Worm (Caenorhabditis elegans) whole organism, young adult: Measurements from ENCODE around the gene F09E10.5.

Experiments used
- F57A8.1 ChIP-seq: fragments of 200-800 bp; sonication (Bioruptor generic); optimal IDR thresholded peaks from 2 replicates; lab custom pipeline; 2018; ENCODE audit warnings: mild to moderate bottlenecking, missing genetic modification characterization, moderate library complexity, missing compliant biosample characterization
- F57C9.4 ChIP-seq: sonication (generic microtip); optimal IDR thresholded peaks from 2 replicates; lab custom pipeline; 2017; ENCODE audit warnings: mild to moderate bottlenecking, missing genetic modification characterization, missing compliant biosample characterization
- Y67H2A.10 ChIP-seq: fragments of 200-800 bp; sonication (Bioruptor generic); conservative IDR thresholded peaks from 2 replicates; pipeline ENCODE4 v1.3.6; 2022; ENCODE audit warnings: missing genetic modification reagents, missing genetic modification characterization, missing compliant biosample characterization
- aptf-2 ChIP-seq: fragments of 200-800 bp; sonication (Bioruptor generic); conservative IDR thresholded peaks from 2 replicates; pipeline ENCODE4 v1.3.6; 2022; ENCODE audit warnings: missing genetic modification reagents, missing genetic modification characterization, missing compliant biosample characterization
- aptf-3 ChIP-seq: fragments of 200-800 bp; sonication (Bioruptor generic); IDR thresholded peaks from 2 replicates; pipeline ENCODE4 v1.3.6; 2022; ENCODE audit warnings: missing genetic modification characterization, missing compliant biosample characterization
- attf-5 ChIP-seq: fragments of 200-800 bp; sonication (Bioruptor generic); optimal IDR thresholded peaks from 2 replicates; lab custom pipeline; 2018; ENCODE audit warnings: mild to moderate bottlenecking, missing genetic modification characterization, missing compliant biosample characterization
- cebp-2 ChIP-seq: fragments of 200-800 bp; sonication (Bioruptor generic); IDR thresholded peaks from 2 replicates; pipeline ENCODE4 v1.3.6; 2022; ENCODE audit warnings: missing genetic modification characterization, missing compliant biosample characterization
- ets-4 ChIP-seq: fragments of 200-800 bp; sonication (Bioruptor generic); optimal IDR thresholded peaks from 2 replicates; lab custom pipeline; 2018; ENCODE audit warnings: mild to moderate bottlenecking, missing genetic modification characterization, missing compliant biosample characterization
- fkh-3 ChIP-seq: sonication (generic microtip); optimal IDR thresholded peaks from 2 replicates; lab custom pipeline; 2016; ENCODE audit warnings: mild to moderate bottlenecking, missing genetic modification characterization, missing compliant biosample characterization
- hlh-12 ChIP-seq: sonication (generic microtip); optimal IDR thresholded peaks from 2 replicates; lab custom pipeline; 2016; ENCODE audit warnings: missing genetic modification characterization, missing compliant biosample characterization
- lsy-27 ChIP-seq: sonication (generic microtip); optimal IDR thresholded peaks from 2 replicates; lab custom pipeline; 2017; ENCODE audit warnings: missing genetic modification characterization, mild to moderate bottlenecking, missing compliant biosample characterization, antibody characterized with exemption, missing genotype, borderline replicate concordance; ENCODE audit not compliant: insufficient read depth
- madf-3 ChIP-seq: fragments of 200-800 bp; sonication (Bioruptor generic); IDR thresholded peaks from 2 replicates; pipeline ENCODE4 v1.3.6; 2022; ENCODE audit warnings: missing genetic modification reagents, missing genetic modification characterization, missing compliant biosample characterization
- madf-8 ChIP-seq: fragments of 200-800 bp; sonication (Bioruptor generic); conservative IDR thresholded peaks from 2 replicates; pipeline ENCODE4 v1.3.6; 2022; ENCODE audit warnings: missing genetic modification reagents, missing genetic modification characterization, missing compliant biosample characterization
- mel-28 ChIP-seq: sonication (generic microtip); optimal IDR thresholded peaks from 2 replicates; lab custom pipeline; 2016; ENCODE audit warnings: borderline replicate concordance, mild to moderate bottlenecking, missing genetic modification characterization, missing compliant biosample characterization
- mes-4 ChIP-seq: sonication (generic microtip); optimal IDR thresholded peaks from 2 replicates; lab custom pipeline; 2016; ENCODE audit warnings: missing genotype, missing genetic modification characterization, missing compliant biosample characterization
- nhr-179 ChIP-seq: sonication (generic microtip); optimal IDR thresholded peaks from 2 replicates; lab custom pipeline; 2016; ENCODE audit warnings: mild to moderate bottlenecking, missing genetic modification characterization, missing compliant biosample characterization
- repo-1 ChIP-seq: sonication (generic microtip); optimal IDR thresholded peaks from 2 replicates; lab custom pipeline; 2017; ENCODE audit warnings: mild to moderate bottlenecking, missing genetic modification characterization, missing compliant biosample characterization
- sdz-38 ChIP-seq: sonication (generic microtip); optimal IDR thresholded peaks from 2 replicates; lab custom pipeline; 2016; ENCODE audit warnings: missing genotype, missing genetic modification characterization, missing compliant biosample characterization
- sea-2 ChIP-seq: fragments of 200-800 bp; sonication (Bioruptor generic); IDR thresholded peaks from 2 replicates; pipeline ENCODE4 v1.3.6; 2022; ENCODE audit warnings: missing genetic modification characterization, missing compliant biosample characterization

Gene F09E10.5

DNA sequence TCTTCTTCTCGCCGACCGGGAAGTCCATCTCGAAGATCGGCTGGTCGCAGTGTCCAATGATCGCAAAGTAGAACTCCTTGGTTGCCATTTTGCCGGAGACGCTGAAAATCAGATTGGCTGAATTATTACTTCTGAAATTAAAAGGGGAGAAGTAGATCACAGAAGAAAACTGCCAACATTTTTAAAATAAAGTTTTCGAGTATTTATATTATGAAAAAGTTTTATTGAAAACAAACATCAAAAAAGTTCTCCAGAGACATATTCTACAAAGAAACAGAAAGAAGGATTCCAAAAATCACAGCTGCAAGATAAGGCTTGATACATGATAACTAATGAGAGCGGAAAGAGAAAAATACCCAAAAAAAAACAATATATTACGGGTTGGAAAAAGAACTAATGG lies 54.0 kb downstream of the F09E10.5 start, which contains the start of gene sedl-1:
sedl-1 (minus strand) TSS at position 101 of the 400 bp plus-strand sequence.
- TF ChIP-seq aptf-2 (no peak), cebp-2 (GFP tag; lab: Robert Waterston, UW) (no peak), fkh-3 (tag; lab: Kevin White, UChicago) (no peak), madf-3 (GFP tag; lab: Robert Waterston, UW) (no peak), hlh-12 (no peak), mes-4 (no peak), F57A8.1 (GFP tag; lab: Kevin White, UChicago) (no peak), attf-5 (GFP tag; lab: Kevin White, UChicago) (no peak), ets-4 (GFP tag; lab: Kevin White, UChicago) (no peak), aptf-3 (GFP tag; lab: Robert Waterston, UW) (no peak), repo-1 (no peak), sea-2 (GFP tag; lab: Robert Waterston, UW) (no peak), mel-28 (no peak), lsy-27 (tag; lab: Kevin White, UChicago) (no peak), nhr-179 (no peak), Y67H2A.10 (GFP tag; lab: Robert Waterston, UW) (no peak), F57C9.4 (no peak), sdz-38 (tag; lab: Kevin White, UChicago) (no peak), madf-8 (no peak)
